Worm (Caenorhabditis elegans) whole organism, young adult: ENCODE results near the gene str-261.
A peak's percentile ranks its signal among the peaks of the same experiment; 100 is the strongest.

Experiments
- B0035.1 ChIP-seq: sonication (generic microtip); optimal IDR thresholded peaks from 2 replicates; lab custom pipeline; 2016; ENCODE audit warnings: missing genetic modification characterization, mild to moderate bottlenecking, missing compliant biosample characterization, missing genotype, missing genetic modification reagents
- C17E4.6 ChIP-seq: fragments of 200-800 bp; sonication (Bioruptor generic); IDR thresholded peaks from 2 replicates; pipeline ENCODE4 v1.3.6; 2022; ENCODE audit warnings: missing genetic modification reagents, missing genetic modification characterization, missing compliant biosample characterization
- D2030.7 ChIP-seq: fragments of 200-800 bp; sonication (Bioruptor generic); IDR thresholded peaks from 2 replicates; pipeline ENCODE4 v1.3.6; 2022; ENCODE audit warnings: missing genetic modification reagents, missing genetic modification characterization, missing compliant biosample characterization
- F33H1.4 ChIP-seq: fragments of 200-800 bp; sonication (Bioruptor generic); IDR thresholded peaks from 2 replicates; pipeline ENCODE4 v1.3.6; 2022; ENCODE audit warnings: missing genetic modification reagents, missing genetic modification characterization, missing compliant biosample characterization
- F39B2.1 ChIP-seq: fragments of 200-800 bp; sonication (Bioruptor generic); IDR thresholded peaks from 2 replicates; pipeline ENCODE4 v1.3.6; 2022; ENCODE audit warnings: missing genetic modification reagents, missing genetic modification characterization, missing compliant biosample characterization
- F57C9.4 ChIP-seq: sonication (generic microtip); optimal IDR thresholded peaks from 2 replicates; lab custom pipeline; 2017; ENCODE audit warnings: mild to moderate bottlenecking, missing genetic modification characterization, missing compliant biosample characterization
- Y53F4B.3 ChIP-seq: fragments of 200-800 bp; sonication (Bioruptor generic); IDR thresholded peaks from 2 replicates; pipeline ENCODE4 v1.3.6; 2022; ENCODE audit warnings: missing genetic modification reagents, missing genetic modification characterization, missing compliant biosample characterization
- Y53G8AR.9 ChIP-seq: fragments of 200-800 bp; sonication (Bioruptor generic); conservative IDR thresholded peaks from 2 replicates; pipeline ENCODE4 v1.3.6; 2022; ENCODE audit warnings: missing genetic modification reagents, missing genetic modification characterization, missing compliant biosample characterization
- Y56A3A.18 ChIP-seq: fragments of 200-800 bp; sonication (Bioruptor generic); IDR thresholded peaks from 2 replicates; pipeline ENCODE4 v1.3.6; 2022; ENCODE audit warnings: missing genetic modification reagents, missing genetic modification characterization, missing compliant biosample characterization
- Y95B8A.8 ChIP-seq: fragments of 200-800 bp; sonication (Bioruptor generic); IDR thresholded peaks from 2 replicates; pipeline ENCODE4 v1.3.6; 2022; ENCODE audit warnings: missing genetic modification reagents, missing genetic modification characterization, missing compliant biosample characterization
- aptf-3 ChIP-seq: fragments of 200-800 bp; sonication (Bioruptor generic); IDR thresholded peaks from 2 replicates; pipeline ENCODE4 v1.3.6; 2022; ENCODE audit warnings: missing genetic modification characterization, missing compliant biosample characterization
- attf-3 ChIP-seq: fragments of 200-800 bp; sonication (Bioruptor generic); conservative IDR thresholded peaks from 2 replicates; pipeline ENCODE4 v1.3.6; 2022; ENCODE audit warnings: missing genetic modification reagents, missing genetic modification characterization, missing compliant biosample characterization
- attf-6 ChIP-seq: fragments of 200-800 bp; sonication (Bioruptor generic); IDR thresholded peaks from 2 replicates; pipeline ENCODE4 v1.3.6; 2022; ENCODE audit warnings: missing genetic modification reagents, missing genetic modification characterization, missing compliant biosample characterization
- ceh-100 ChIP-seq: fragments of 200-800 bp; sonication (Bioruptor generic); IDR thresholded peaks from 2 replicates; pipeline ENCODE4 v1.3.6; 2022; ENCODE audit warnings: missing genetic modification reagents, missing genetic modification characterization, missing compliant biosample characterization
- ceh-58 ChIP-seq: fragments of 200-800 bp; sonication (Bioruptor generic); IDR thresholded peaks from 2 replicates; pipeline ENCODE4 v1.3.6; 2022; ENCODE audit warnings: missing genetic modification characterization, missing compliant biosample characterization
- ceh-91 ChIP-seq: fragments of 200-800 bp; sonication (Bioruptor generic); IDR thresholded peaks from 2 replicates; pipeline ENCODE4 v1.3.6; 2022; ENCODE audit warnings: missing genetic modification reagents, missing genetic modification characterization, missing compliant biosample characterization
- dox-1 ChIP-seq: fragments of 200-800 bp; sonication (Bioruptor generic); IDR thresholded peaks from 2 replicates; pipeline ENCODE4 v1.3.6; 2022; ENCODE audit warnings: missing genetic modification reagents, missing genetic modification characterization, missing compliant biosample characterization
- efl-1 ChIP-seq: fragments of 150-350 bp; optimal IDR thresholded peaks from 2 replicates; lab custom pipeline; 2014; ENCODE audit warnings: missing biosample characterization, missing genetic modification reagents, missing genetic modification characterization
- ekl-4 ChIP-seq: fragments of 200-800 bp; sonication (Bioruptor generic); IDR thresholded peaks from 2 replicates; pipeline ENCODE4 v1.3.6; 2022; ENCODE audit warnings: missing genetic modification reagents, missing genetic modification characterization, missing compliant biosample characterization
- hmg-1.2 ChIP-seq: fragments of 200-800 bp; sonication (Bioruptor generic); IDR thresholded peaks from 2 replicates; pipeline ENCODE4 v1.3.6; 2022; ENCODE audit warnings: missing genetic modification reagents, missing genetic modification characterization, missing compliant biosample characterization
- hmg-20 ChIP-seq: fragments of 200-800 bp; sonication (Bioruptor generic); IDR thresholded peaks from 2 replicates; pipeline ENCODE4 v1.3.6; 2022; ENCODE audit warnings: missing genetic modification reagents, missing genetic modification characterization, missing compliant biosample characterization
- hsf-1 ChIP-seq: fragments of 200-800 bp; sonication (Bioruptor generic); IDR thresholded peaks from 2 replicates; pipeline ENCODE4 v1.3.6; 2022; ENCODE audit warnings: missing genetic modification reagents, missing genetic modification characterization, missing compliant biosample characterization
- lin-26 ChIP-seq: fragments of 200-800 bp; sonication (Bioruptor generic); IDR thresholded peaks from 2 replicates; pipeline ENCODE4 v1.3.6; 2022; ENCODE audit warnings: missing genetic modification reagents, missing genetic modification characterization, missing compliant biosample characterization
- lin-40 ChIP-seq: sonication (generic microtip); optimal IDR thresholded peaks from 2 replicates; lab custom pipeline; 2016; ENCODE audit warnings: missing genetic modification characterization, mild to moderate bottlenecking, missing compliant biosample characterization, missing genotype, missing genetic modification reagents
- lin-54 ChIP-seq: fragments of 200-800 bp; sonication (Bioruptor generic); optimal IDR thresholded peaks from 2 replicates; lab custom pipeline; 2018; ENCODE audit warnings: mild to moderate bottlenecking, missing genetic modification characterization, missing compliant biosample characterization
- lsl-1 ChIP-seq: fragments of 200-800 bp; sonication (Bioruptor generic); optimal IDR thresholded peaks from 2 replicates; lab custom pipeline; 2018; ENCODE audit warnings: mild to moderate bottlenecking, missing genetic modification characterization, moderate library complexity, missing compliant biosample characterization
- madf-3 ChIP-seq: fragments of 200-800 bp; sonication (Bioruptor generic); IDR thresholded peaks from 2 replicates; pipeline ENCODE4 v1.3.6; 2022; ENCODE audit warnings: missing genetic modification reagents, missing genetic modification characterization, missing compliant biosample characterization
- madf-6 ChIP-seq: fragments of 200-800 bp; sonication (Bioruptor generic); IDR thresholded peaks from 2 replicates; pipeline ENCODE4 v1.3.6; 2022; ENCODE audit warnings: missing genetic modification reagents, missing genetic modification characterization, missing compliant biosample characterization
- madf-8 ChIP-seq: fragments of 200-800 bp; sonication (Bioruptor generic); conservative IDR thresholded peaks from 2 replicates; pipeline ENCODE4 v1.3.6; 2022; ENCODE audit warnings: missing genetic modification reagents, missing genetic modification characterization, missing compliant biosample characterization
- mcd-1 ChIP-seq: fragments of 200-800 bp; sonication (Bioruptor generic); IDR thresholded peaks from 2 replicates; pipeline ENCODE4 v1.3.6; 2022; ENCODE audit warnings: missing genetic modification reagents, missing genetic modification characterization, missing compliant biosample characterization
- nfyb-1 ChIP-seq: fragments of 200-800 bp; sonication (Bioruptor generic); IDR thresholded peaks from 2 replicates; pipeline ENCODE4 v1.3.6; 2022; ENCODE audit warnings: missing genetic modification reagents, missing genetic modification characterization, missing compliant biosample characterization
- nhr-120 ChIP-seq: fragments of 200-800 bp; sonication (Bioruptor generic); IDR thresholded peaks from 2 replicates; pipeline ENCODE4 v1.3.6; 2022; ENCODE audit warnings: missing genetic modification characterization, missing compliant biosample characterization
- pbrm-1 ChIP-seq: fragments of 200-800 bp; sonication (Bioruptor generic); IDR thresholded peaks from 2 replicates; pipeline ENCODE4 v1.3.6; 2022; ENCODE audit warnings: missing genetic modification reagents, missing genetic modification characterization, missing compliant biosample characterization
- rcor-1 ChIP-seq: fragments of 200-800 bp; sonication (Bioruptor generic); IDR thresholded peaks from 2 replicates; pipeline ENCODE4 v1.3.6; 2022; ENCODE audit warnings: missing genetic modification reagents, missing genetic modification characterization, missing compliant biosample characterization
- snpc-1.1 ChIP-seq: sonication (generic microtip); optimal IDR thresholded peaks from 2 replicates; lab custom pipeline; 2017; ENCODE audit warnings: missing genetic modification characterization, mild to moderate bottlenecking, missing compliant biosample characterization, antibody characterized with exemption, moderate library complexity, missing genotype, missing genetic modification reagents; ENCODE audit not compliant: insufficient read depth
- snpc-3.4 ChIP-seq: sonication (generic microtip); optimal IDR thresholded peaks from 2 replicates; lab custom pipeline; 2017; ENCODE audit warnings: missing genetic modification characterization, mild to moderate bottlenecking, missing compliant biosample characterization, antibody characterized with exemption, moderate library complexity, missing genotype, missing genetic modification reagents
- snpc-4 ChIP-seq, 5 experiments: fragments of 150-350 bp in 1 of 5; sonication (generic microtip) in 4 of 5; optimal IDR thresholded peaks; 2 replicates each; lab custom pipeline; 2014 to 2018; ENCODE audit warnings: missing genetic modification characterization in 5 of 5, missing biosample characterization in 3 of 5, antibody characterized with exemption in 2 of 5, mild to moderate bottlenecking in 2 of 5, missing compliant biosample characterization in 2 of 5, missing genotype in 2 of 5, moderate library complexity in 2 of 5, missing genetic modification reagents in 1 of 5
- sptf-2 ChIP-seq: fragments of 200-800 bp; sonication (Bioruptor generic); optimal IDR thresholded peaks from 2 replicates; lab custom pipeline; 2018; ENCODE audit warnings: mild to moderate bottlenecking, missing genetic modification characterization, missing compliant biosample characterization
- tbp1 ChIP-seq: fragments of 200-800 bp; sonication (Bioruptor generic); optimal IDR thresholded peaks from 2 replicates; lab custom pipeline; 2018; ENCODE audit warnings: mild to moderate bottlenecking, missing genetic modification characterization, missing compliant biosample characterization
- unc-130 ChIP-seq: sonication (generic microtip); optimal IDR thresholded peaks from 2 replicates; lab custom pipeline; 2016; ENCODE audit warnings: missing genetic modification reagents, missing genetic modification characterization, missing compliant biosample characterization
- xnd-1 ChIP-seq: sonication (generic microtip); optimal IDR thresholded peaks from 2 replicates; lab custom pipeline; 2016; ENCODE audit warnings: missing genotype, missing genetic modification reagents, missing genetic modification characterization, missing compliant biosample characterization
- ztf-28 ChIP-seq: fragments of 200-800 bp; sonication (Bioruptor generic); IDR thresholded peaks from 2 replicates; pipeline ENCODE4 v1.3.6; 2022; ENCODE audit warnings: missing genetic modification reagents, missing genetic modification characterization, missing compliant biosample characterization

str-261 gene

DNA sequence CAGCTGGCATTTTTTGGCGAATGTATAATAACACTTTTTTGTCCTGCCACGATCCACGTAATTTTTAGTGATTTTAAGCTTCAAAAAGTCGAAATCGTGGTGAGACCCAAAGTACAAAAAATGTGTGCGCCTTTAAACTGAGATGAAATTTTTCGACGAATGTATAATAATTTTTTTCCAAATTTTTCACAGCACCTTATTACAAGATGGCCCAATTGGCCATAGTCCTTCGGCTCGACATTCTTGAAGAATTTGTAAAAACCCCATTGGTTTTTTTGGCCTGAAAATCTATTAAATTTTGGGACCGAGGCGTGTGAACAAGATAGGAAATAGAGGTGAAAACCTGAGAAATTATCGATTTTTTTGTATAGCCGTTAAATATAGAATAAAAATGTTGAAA lies 41.6 kb downstream of the str-261 start:
- no peak for TF ChIP-seq nhr-120 (GFP tag; lab: Robert Waterston, UW)
- no peak for TF ChIP-seq unc-130 (GFP tag; lab: Kevin White, UChicago)
- TF ChIP-seq aptf-3 (GFP tag; lab: Robert Waterston, UW) = no peak
- no peak for TF ChIP-seq sptf-2 (GFP tag; lab: Kevin White, UChicago)
- no peak for TF ChIP-seq Y53F4B.3 (GFP tag; lab: Robert Waterston, UW)
- TF ChIP-seq lin-54 (GFP tag; lab: Kevin White, UChicago) = no peak
- no peak for TF ChIP-seq F57C9.4
- TF ChIP-seq B0035.1 = no peak
- no peak for TF ChIP-seq lin-40 (tag; lab: Kevin White, UChicago)

DNA sequence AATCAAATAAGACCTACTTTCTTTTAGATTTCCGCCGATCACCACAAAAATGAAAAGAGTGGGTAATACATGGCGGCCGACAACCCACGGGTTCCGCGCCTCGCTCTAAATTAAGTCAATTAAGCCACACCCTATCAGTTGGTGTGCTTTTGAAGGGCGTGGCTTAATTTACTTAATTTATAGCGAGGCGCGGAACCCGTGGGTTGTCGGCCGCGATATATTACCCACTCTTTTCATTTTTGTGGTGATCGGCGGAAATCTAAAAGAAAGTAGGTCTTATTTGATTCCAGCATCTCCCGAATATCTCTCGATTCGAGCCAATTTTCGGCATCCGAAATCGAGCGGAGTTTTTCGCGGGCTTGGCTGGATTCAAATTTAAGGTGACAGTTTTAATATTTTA lies 43.8 kb downstream of the str-261 start:
- TF ChIP-seq lsl-1 (GFP tag; lab: Kevin White, UChicago) (peak; percentile 53), Y95B8A.8 (peak; percentile 80; the same call in 1 of the 2 replicates), dox-1 (GFP tag; lab: Robert Waterston, UW) (peak; percentile 61), mcd-1 (GFP tag; lab: Robert Waterston, UW) (peak; percentile 72), nfyb-1 (peak; percentile 71), Y56A3A.18 (GFP tag; lab: Robert Waterston, UW) (0 out of 2 replicates have a peak, but pooled peaks have one; percentile 56), F39B2.1 (GFP tag; lab: Robert Waterston, UW) (peak; percentile 56; the same call in 1 of the 2 replicates), F33H1.4 (GFP tag; lab: Robert Waterston, UW) (peak; percentile 53), madf-8 (peak; percentile 22), snpc-4 (GFP tag; optimal IDR thresholded peaks at IDR 0.05; lab: Kevin White, UChicago) (peak; percentile 89), snpc-4 (tag; optimal IDR thresholded peaks at IDR 0.05; lab: Kevin White, UChicago) (peak; percentile 78 to 97 (median 94)), madf-3 (GFP tag; lab: Robert Waterston, UW) (peak; percentile 76), Y53F4B.3 (GFP tag; lab: Robert Waterston, UW) (0 out of 2 replicates have a peak, but pooled peaks have one; percentile 19), attf-6 (GFP tag; lab: Robert Waterston, UW) (peak; percentile 92), xnd-1 (peak; percentile 41), hmg-1.2 (peak; percentile 74), hmg-20 (GFP tag; lab: Robert Waterston, UW) (0 out of 2 replicates have a peak, but pooled peaks have one; percentile 51), hsf-1 (peak; percentile 74; the same call in 1 of the 2 replicates), ceh-100 (peak; percentile 87), ceh-91 (GFP tag; lab: Robert Waterston, UW) (peak; percentile 71), pbrm-1 (GFP tag; lab: Robert Waterston, UW) (peak; percentile 93), lin-26 (GFP tag; lab: Robert Waterston, UW) (peak; percentile 49; the same call in 1 of the 2 replicates), ztf-28 (0 out of 2 replicates have a peak, but pooled peaks have one; percentile 6), lin-54 (GFP tag; lab: Kevin White, UChicago) (peak; percentile 51), tbp1 (GFP tag; lab: Kevin White, UChicago) (peak; percentile 41), snpc-1.1 (tag; lab: Kevin White, UChicago) (peak; percentile 91), Y53G8AR.9 (GFP tag; lab: Robert Waterston, UW) (0 out of 2 replicates have a peak, but pooled peaks have one; percentile 73), efl-1 (peak; percentile 39), rcor-1 (GFP tag; lab: Robert Waterston, UW) (peak; percentile 83), madf-6 (GFP tag; lab: Robert Waterston, UW) (peak; percentile 86), attf-3 (GFP tag; lab: Robert Waterston, UW) (0 out of 2 replicates have a peak, but pooled peaks have one; percentile 11), D2030.7 (GFP tag; lab: Robert Waterston, UW) (peak; percentile 98), C17E4.6 (GFP tag; lab: Robert Waterston, UW) (0 out of 2 replicates have a peak, but pooled peaks have one; percentile 35), ceh-58 (GFP tag; lab: Robert Waterston, UW) (0 out of 2 replicates have a peak, but pooled peaks have one; percentile 21), snpc-3.4 (tag; lab: Kevin White, UChicago) (peak; percentile 87), ekl-4 (GFP tag; lab: Robert Waterston, UW) (peak; percentile 76; the same call in 1 of the 2 replicates)
